Worm (Caenorhabditis elegans): Measurements from ENCODE around the gene atf-6.

Gene atf-6

ce11 chrX:12434086-12434485 is 46.7 kb upstream of the atf-6 start, which contains the start of gene tsct-1:
TSS of gene tsct-1 (plus strand) at chrX:12434097.
- TF ChIP-seq nhr-21 (tag; optimal IDR thresholded peaks at IDR 0.05) = no peak
- TF ChIP-seq nhr-129 (tag; optimal IDR thresholded peaks at IDR 0.05) = peak; percentile 1

DNA sequence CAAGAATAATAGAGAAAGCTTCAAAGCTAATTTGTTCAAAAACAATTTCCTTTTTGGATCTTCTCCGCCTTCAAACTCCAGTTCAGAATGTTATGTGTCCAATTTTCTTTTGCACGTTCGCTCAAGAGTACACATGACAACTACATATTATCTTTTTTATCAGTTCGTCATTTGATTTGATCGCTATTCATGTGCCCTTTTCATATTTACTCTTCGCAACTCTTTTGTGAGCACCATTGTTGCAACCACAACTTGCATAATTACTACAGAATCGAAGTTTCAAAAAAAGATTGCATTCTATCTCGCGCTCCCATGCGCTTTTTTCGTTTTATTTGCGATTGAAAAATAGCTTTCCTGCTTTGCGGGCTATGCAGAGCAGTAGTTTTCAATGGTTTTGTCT is 45.5 kb upstream of the atf-6 start:
- TF ChIP-seq fos-1 (tag; optimal IDR thresholded peaks at IDR 0.05) = peak; percentile 57
- TF ChIP-seq nhr-129 (tag; optimal IDR thresholded peaks at IDR 0.05) = peak; percentile 23
- TF ChIP-seq egl-27 (tag; optimal IDR thresholded peaks at IDR 0.05) = no peak
- TF ChIP-seq snpc-4 (tag; optimal IDR thresholded peaks at IDR 0.05) = no peak
- TF ChIP-seq ceh-16 (tag; optimal IDR thresholded peaks at IDR 0.05) = no peak
- TF ChIP-seq peb-1 (tag; optimal IDR thresholded peaks at IDR 0.05) = no peak
- no peak for TF ChIP-seq mdl-1 (tag; optimal IDR thresholded peaks at IDR 0.05)
- TF ChIP-seq F13H6.1 (tag; optimal IDR thresholded peaks at IDR 0.05) = no peak
- TF ChIP-seq gmeb-1 (tag; optimal IDR thresholded peaks at IDR 0.05) = no peak
- TF ChIP-seq unc-55 (GFP tag; optimal IDR thresholded peaks at IDR 0.05) = no peak
- no peak for TF ChIP-seq unc-62 (GFP tag; optimal IDR thresholded peaks at IDR 0.05)
- no peak for TF ChIP-seq lin-39 (tag; optimal IDR thresholded peaks at IDR 0.05)
- no peak for TF ChIP-seq sem-4 (tag; optimal IDR thresholded peaks at IDR 0.05)

- no peak for TF ChIP-seq nhr-23 (tag; optimal IDR thresholded peaks at IDR 0.05)
- no peak for TF ChIP-seq nhr-11 (tag; optimal IDR thresholded peaks at IDR 0.05)
- TF ChIP-seq ceh-16 (tag; optimal IDR thresholded peaks at IDR 0.05) = no peak
- no peak for TF ChIP-seq lin-13 (GFP tag; optimal IDR thresholded peaks at IDR 0.05)
- TF ChIP-seq lsy-2 (tag; optimal IDR thresholded peaks at IDR 0.05) = no peak
- TF ChIP-seq Y55F3AM.14 (GFP tag; optimal IDR thresholded peaks at IDR 0.05) = no peak
- TF ChIP-seq mbf-1 (tag; optimal IDR thresholded peaks at IDR 0.05) = no peak
Observed at ce11 chrX:12436486-12436885, 44.3 kb upstream of the atf-6 start.

- no peak for TF ChIP-seq alr-1 (tag; optimal IDR thresholded peaks at IDR 0.05)
- TF ChIP-seq nhr-25 (tag; optimal IDR thresholded peaks at IDR 0.05) = no peak
- TF ChIP-seq nhr-77 (tag; optimal IDR thresholded peaks at IDR 0.05) = no peak
- TF ChIP-seq nhr-23 (tag; optimal IDR thresholded peaks at IDR 0.05) = no peak
- TF ChIP-seq mab-5 (tag; optimal IDR thresholded peaks at IDR 0.05) = no peak
- TF ChIP-seq unc-39 (tag; optimal IDR thresholded peaks at IDR 0.05) = no peak
Observed at ce11 chrX:12438266-12438665, 42.5 kb upstream of the atf-6 start.

ce11 chrX:12439998-12440722 is 40.6 kb upstream of the atf-6 start:
- TF ChIP-seq F13H6.1 (tag; optimal IDR thresholded peaks at IDR 0.05) (peak; percentile 3), unc-55 (GFP tag; optimal IDR thresholded peaks at IDR 0.05) (peak; percentile 1), C34F6.9 (tag; optimal IDR thresholded peaks at IDR 0.05) (no peak)

DNA sequence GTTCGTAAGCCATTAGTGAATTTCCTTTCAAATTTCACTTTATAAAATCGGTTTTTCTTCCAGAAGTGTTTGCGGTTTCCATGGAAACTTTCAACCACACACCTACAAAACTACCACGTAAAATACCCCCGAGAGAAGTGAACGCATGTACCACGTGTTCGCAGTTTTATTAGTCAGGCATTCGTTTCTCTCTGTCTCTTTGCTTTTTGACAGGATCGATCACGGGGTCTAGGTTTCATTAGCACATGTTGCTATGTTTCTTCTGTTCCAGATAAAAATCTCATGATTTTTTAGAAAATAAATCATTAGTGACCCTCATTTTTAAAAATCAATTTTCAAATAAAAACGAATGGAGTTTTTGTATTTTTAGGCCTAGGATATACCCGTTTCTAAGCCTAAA is 36.3 kb upstream of the atf-6 start:
- no peak for TF ChIP-seq fos-1 (tag; optimal IDR thresholded peaks at IDR 0.05)
- peak; percentile 21 for TF ChIP-seq C34F6.9 (tag; optimal IDR thresholded peaks at IDR 0.05)
- TF ChIP-seq nhr-21 (tag; optimal IDR thresholded peaks at IDR 0.05) = no peak
- no peak for TF ChIP-seq snpc-4 (tag; optimal IDR thresholded peaks at IDR 0.05)

- peak; percentile 43 for TF ChIP-seq sma-9 (GFP tag; optimal IDR thresholded peaks at IDR 0.05)
- TF ChIP-seq sma-9 (tag; optimal IDR thresholded peaks at IDR 0.05) = no peak
- peak; percentile 44 for TF ChIP-seq fos-1 (tag; optimal IDR thresholded peaks at IDR 0.05)
- no peak for TF ChIP-seq skn-1 (tag; optimal IDR thresholded peaks at IDR 0.05)
Observed at ce11 chrX:12446572-12446971, 34.2 kb upstream of the atf-6 start.
